Fruit fly (Drosophila melanogaster) whole organism, embryonic: ENCODE results near the gene CG34330.

Experiments used
- Atf3 ChIP-seq: fragments of 200-800 bp; sonication (Bioruptor generic); optimal IDR thresholded peaks from 3 replicates; lab custom pipeline; 2016; ENCODE audit warnings: missing biosample characterization, missing genetic modification characterization
- Awh ChIP-seq: fragments of 200-800 bp; sonication (Bioruptor generic); IDR thresholded peaks from 2 replicates; pipeline ENCODE4, ENCODE4 v1.3.6; 2022; ENCODE audit warnings: missing biosample characterization, missing genetic modification characterization
- Bdp1 ChIP-seq: fragments of 200-800 bp; sonication (Bioruptor generic); optimal IDR thresholded peaks from 3 replicates; lab custom pipeline; 2016; ENCODE audit warnings: missing biosample characterization, missing genetic modification characterization
- CG12071 ChIP-seq: fragments of 200-800 bp; sonication (Bioruptor generic); optimal IDR thresholded peaks from 3 replicates; lab custom pipeline; 2018; ENCODE audit warnings: missing biosample characterization, mild to moderate bottlenecking, missing genetic modification characterization
- CG13287 ChIP-seq: fragments of 200-800 bp; sonication (Bioruptor generic); IDR thresholded peaks from 2 replicates; pipeline ENCODE4 v1.3.6; 2022; ENCODE audit warnings: missing biosample characterization, missing genetic modification characterization; ENCODE audit not compliant: partially characterized antibody
- CG15011 ChIP-seq: fragments of 200-800 bp; sonication (Bioruptor generic); optimal IDR thresholded peaks from 3 replicates; lab custom pipeline; 2018; ENCODE audit warnings: missing biosample characterization, mild to moderate bottlenecking, missing genetic modification characterization
- CG1529 ChIP-seq: fragments of 200-800 bp; sonication (Bioruptor generic); optimal IDR thresholded peaks from 3 replicates; lab custom pipeline; 2018; ENCODE audit warnings: missing biosample characterization, missing genetic modification characterization
- CG15514 ChIP-seq: fragments of 200-800 bp; sonication (Bioruptor generic); optimal IDR thresholded peaks from 3 replicates; lab custom pipeline; 2017; ENCODE audit warnings: missing biosample characterization, missing genetic modification characterization, mild to moderate bottlenecking, moderate library complexity, missing genetic modification reagents
- CG17361 ChIP-seq: fragments of 200-800 bp; sonication (Bioruptor generic); IDR thresholded peaks from 3 replicates; pipeline ENCODE4 v1.3.6; 2022; ENCODE audit warnings: missing biosample characterization, missing genetic modification characterization
- CG18011 ChIP-seq: fragments of 200-800 bp; sonication (Bioruptor generic); optimal IDR thresholded peaks from 2 replicates; lab custom pipeline; 2017; ENCODE audit warnings: missing biosample characterization, missing genetic modification characterization, mild to moderate bottlenecking, moderate library complexity, missing genotype
- CG2116 ChIP-seq: fragments of 200-800 bp; sonication (Bioruptor generic); optimal IDR thresholded peaks from 3 replicates; lab custom pipeline; 2018; ENCODE audit warnings: missing biosample characterization, mild to moderate bottlenecking, missing genetic modification characterization
- CG2712 ChIP-seq: fragments of 200-800 bp; optimal IDR thresholded peaks from 3 replicates; lab custom pipeline; 2019; ENCODE audit warnings: missing biosample characterization, mild to moderate bottlenecking, missing genetic modification characterization, moderate library complexity
- CG2889 ChIP-seq: fragments of 200-800 bp; sonication (Bioruptor generic); IDR thresholded peaks from 3 replicates; pipeline ENCODE4 v1.3.6; 2022; ENCODE audit warnings: missing biosample characterization, missing genetic modification characterization
- CG3995 ChIP-seq: fragments of 200-800 bp; sonication (Bioruptor generic); optimal IDR thresholded peaks from 3 replicates; lab custom pipeline; 2016; ENCODE audit warnings: missing biosample characterization, missing genetic modification characterization
- CG4617 ChIP-seq: fragments of 200-800 bp; sonication (Bioruptor generic); optimal IDR thresholded peaks from 3 replicates; lab custom pipeline; 2016; ENCODE audit warnings: missing biosample characterization, missing genetic modification characterization, borderline replicate concordance
- CG6683 ChIP-seq: fragments of 200-800 bp; sonication (Bioruptor generic); optimal IDR thresholded peaks from 2 replicates; lab custom pipeline; 2017; ENCODE audit warnings: missing biosample characterization, mild to moderate bottlenecking, missing genetic modification characterization, missing genetic modification reagents
- CG7963 ChIP-seq: fragments of 200-800 bp; sonication (Bioruptor generic); IDR thresholded peaks from 3 replicates; pipeline ENCODE4 v1.3.6; 2022; ENCODE audit warnings: missing biosample characterization, missing genetic modification characterization; ENCODE audit not compliant: partially characterized antibody
- CG9437 ChIP-seq: fragments of 200-800 bp; sonication (Bioruptor generic); optimal IDR thresholded peaks from 2 replicates; lab custom pipeline; 2018; ENCODE audit warnings: missing biosample characterization, mild to moderate bottlenecking, missing genetic modification characterization
- CG9609 ChIP-seq: fragments of 200-800 bp; sonication (Bioruptor generic); optimal IDR thresholded peaks from 3 replicates; lab custom pipeline; 2016; ENCODE audit warnings: missing biosample characterization, missing genetic modification characterization
- Camta ChIP-seq: fragments of 200-800 bp; sonication (Bioruptor generic); optimal IDR thresholded peaks from 2 replicates; lab custom pipeline; 2016; ENCODE audit warnings: missing biosample characterization, missing genetic modification characterization
- Dp ChIP-seq: fragments of 200-800 bp; sonication (Bioruptor generic); optimal IDR thresholded peaks from 2 replicates; lab custom pipeline; 2018; ENCODE audit warnings: missing biosample characterization, mild to moderate bottlenecking, missing genetic modification characterization, moderate library complexity
- Ets65A ChIP-seq: fragments of 200-800 bp; sonication (Bioruptor generic); peaks from one replicate; lab custom pipeline; 2016; ENCODE audit warnings: missing biosample characterization, missing genetic modification characterization
- Fer2 ChIP-seq: fragments of 200-800 bp; sonication (Bioruptor generic); optimal IDR thresholded peaks from 2 replicates; lab custom pipeline; 2018; ENCODE audit warnings: missing biosample characterization, mild to moderate bottlenecking, missing genetic modification characterization, moderate library complexity
- HHEX ChIP-seq: fragments of 200-800 bp; sonication (Bioruptor generic); optimal IDR thresholded peaks from 3 replicates; lab custom pipeline; 2017; ENCODE audit warnings: missing biosample characterization, mild to moderate bottlenecking, missing genetic modification characterization, missing genetic modification reagents
- Hmx ChIP-seq: fragments of 200-800 bp; sonication (Bioruptor generic); optimal IDR thresholded peaks from 2 replicates; lab custom pipeline; 2016; ENCODE audit warnings: missing biosample characterization, missing genetic modification characterization
- Jarid2 ChIP-seq: fragments of 200-800 bp; sonication (Bioruptor generic); optimal IDR thresholded peaks from 3 replicates; lab custom pipeline; 2017; ENCODE audit warnings: mild to moderate bottlenecking, missing biosample characterization, missing genetic modification reagents, missing genetic modification characterization
- Mes4 ChIP-seq: fragments of 200-800 bp; sonication (Bioruptor generic); optimal IDR thresholded peaks from 2 replicates; lab custom pipeline; 2016; ENCODE audit warnings: missing biosample characterization, missing genetic modification characterization
- NK7.1 ChIP-seq: fragments of 200-800 bp; sonication (Bioruptor generic); optimal IDR thresholded peaks from 3 replicates; lab custom pipeline; 2016; ENCODE audit warnings: missing biosample characterization, missing genetic modification characterization
- Nf-YC ChIP-seq: fragments of 200-800 bp; optimal IDR thresholded peaks from 3 replicates; lab custom pipeline; 2019; ENCODE audit warnings: missing biosample characterization, mild to moderate bottlenecking, missing genetic modification characterization, moderate library complexity
- Side ChIP-seq: fragments of 200-800 bp; sonication (Bioruptor generic); optimal IDR thresholded peaks from 2 replicates; lab custom pipeline; 2016; ENCODE audit warnings: missing biosample characterization, missing genetic modification characterization
- ap ChIP-seq: fragments of 200-800 bp; sonication (Bioruptor generic); IDR thresholded peaks from 2 replicates; pipeline ENCODE4 v1.3.6; 2022; ENCODE audit warnings: missing biosample characterization, missing genetic modification characterization
- ara ChIP-seq: fragments of 200-800 bp; sonication (Bioruptor generic); IDR thresholded peaks from 2 replicates; pipeline ENCODE4 v1.3.6; 2022; ENCODE audit warnings: missing biosample characterization, missing genetic modification characterization
- br ChIP-seq: fragments of >200 bp; optimal IDR thresholded peaks from 2 replicates; lab custom pipeline; 2017
- cg ChIP-seq: fragments of 200-800 bp; sonication (Bioruptor generic); optimal IDR thresholded peaks from 3 replicates; lab custom pipeline; 2019; ENCODE audit warnings: missing biosample characterization, mild to moderate bottlenecking, missing genetic modification characterization, moderate library complexity
- corto ChIP-seq: fragments of 200-800 bp; sonication (Bioruptor generic); optimal IDR thresholded peaks from 2 replicates; lab custom pipeline; 2016; ENCODE audit warnings: missing biosample characterization, mild to moderate bottlenecking, missing genetic modification characterization, moderate library complexity
- dm ChIP-seq: fragments of 200-800 bp; sonication (Bioruptor generic); optimal IDR thresholded peaks from 3 replicates; lab custom pipeline; 2016; ENCODE audit warnings: missing biosample characterization, missing genetic modification characterization
- ewg ChIP-seq: fragments of 200-800 bp; sonication (Bioruptor generic); optimal IDR thresholded peaks from 3 replicates; lab custom pipeline; 2017; ENCODE audit warnings: mild to moderate bottlenecking, missing biosample characterization, missing genetic modification reagents, missing genetic modification characterization
- ftz-f1 ChIP-seq: fragments of 200-800 bp; sonication (Bioruptor generic); optimal IDR thresholded peaks from 2 replicates; lab custom pipeline; 2016; ENCODE audit warnings: missing biosample characterization, missing genetic modification characterization
- jumu ChIP-seq: fragments of 200-800 bp; sonication (Bioruptor generic); optimal IDR thresholded peaks from 3 replicates; lab custom pipeline; 2016; ENCODE audit warnings: missing biosample characterization, missing genetic modification characterization
- p53 ChIP-seq: fragments of 200-800 bp; sonication (Bioruptor generic); optimal IDR thresholded peaks from 2 replicates; lab custom pipeline; 2016; ENCODE audit warnings: missing biosample characterization, missing genetic modification characterization
- pb ChIP-seq: fragments of 200-800 bp; sonication (Bioruptor generic); optimal IDR thresholded peaks from 3 replicates; lab custom pipeline; 2016; ENCODE audit warnings: missing biosample characterization, missing genetic modification characterization
- phol ChIP-seq: fragments of 200-800 bp; sonication (Bioruptor generic); optimal IDR thresholded peaks from 3 replicates; lab custom pipeline; 2018; ENCODE audit warnings: missing biosample characterization, mild to moderate bottlenecking, missing genetic modification characterization, moderate library complexity
- psq ChIP-seq: fragments of 200-800 bp; sonication (Bioruptor generic); optimal IDR thresholded peaks from 2 replicates; lab custom pipeline; 2017; ENCODE audit warnings: missing biosample characterization, missing genetic modification characterization
- row ChIP-seq: fragments of 200-800 bp; sonication (Bioruptor generic); IDR thresholded peaks from 3 replicates; pipeline ENCODE4 v1.3.6; 2022; ENCODE audit warnings: missing biosample characterization, missing genetic modification characterization
- shn ChIP-seq: fragments of 200-800 bp; sonication (Bioruptor generic); optimal IDR thresholded peaks from 3 replicates; lab custom pipeline; 2016; ENCODE audit warnings: missing biosample characterization, missing genetic modification characterization
- slou ChIP-seq: fragments of 200-800 bp; sonication (Bioruptor generic); optimal IDR thresholded peaks from 3 replicates; lab custom pipeline; 2016; ENCODE audit warnings: missing biosample characterization, missing genetic modification characterization
- sug ChIP-seq: fragments of 200-800 bp; optimal IDR thresholded peaks from 2 replicates; lab custom pipeline; 2019; ENCODE audit warnings: missing biosample characterization, mild to moderate bottlenecking, missing genetic modification characterization, moderate library complexity
- tap ChIP-seq: fragments of 200-800 bp; optimal IDR thresholded peaks from 3 replicates; lab custom pipeline; 2019; ENCODE audit warnings: missing biosample characterization, mild to moderate bottlenecking, missing genetic modification characterization, moderate library complexity
- wek ChIP-seq: fragments of 200-800 bp; sonication (Bioruptor generic); optimal IDR thresholded peaks from 3 replicates; lab custom pipeline; 2018; ENCODE audit warnings: missing biosample characterization, mild to moderate bottlenecking, missing genetic modification characterization, moderate library complexity

CG34330 gene

dm6 chrX:19068873-19069272 is at the start of gene CG34330:
Gene CG34330 (minus strand): TSS chrX:19068973.
- no peak for TF ChIP-seq CG6683 (GFP tag; lab: Kevin White, UChicago)
- peak; percentile 55 for TF ChIP-seq Ets65A
- TF ChIP-seq Fer2 (tag; lab: Kevin White, UChicago): no peak

- TF ChIP-seq sug (tag; lab: Kevin White, UChicago) (peak; percentile 49), psq (GFP tag; lab: Kevin White, UChicago) (no peak), CG1529 (GFP tag; lab: Kevin White, UChicago) (no peak), slou (peak; percentile 28), phol (peak; percentile 62), CG9437 (GFP tag; lab: Kevin White, UChicago) (peak; percentile 38), CG3995 (GFP tag; lab: Kevin White, UChicago) (no peak), Bdp1 (GFP tag; lab: Kevin White, UChicago) (no peak), shn (peak; percentile 17), ewg (peak; percentile 10), Atf3 (GFP tag; lab: Kevin White, UChicago) (no peak), corto (no peak), wek (GFP tag; lab: Kevin White, UChicago) (no peak), ftz-f1 (GFP tag; lab: Kevin White, UChicago) (no peak), jumu (GFP tag; lab: Kevin White, UChicago) (no peak), CG17361 (GFP tag; lab: Robert Waterston, UW) (peak; percentile 55), CG2889 (GFP tag; lab: Robert Waterston, UW) (no peak), ap (GFP tag; lab: Robert Waterston, UW) (no peak), pb (no peak), CG18011 (GFP tag; lab: Kevin White, UChicago) (no peak), CG13287 (GFP tag; lab: Robert Waterston, UW) (no peak), CG9609 (GFP tag; lab: Kevin White, UChicago) (no peak), CG2712 (tag; lab: Kevin White, UChicago) (peak; percentile 39), Camta (GFP tag; lab: Kevin White, UChicago) (no peak), tap (tag; lab: Kevin White, UChicago) (peak; percentile 23), CG2116 (no peak), cg (GFP tag; lab: Kevin White, UChicago) (peak; percentile 11), dm (no peak), br (lab: Kevin White, UChicago) (no peak), ara (no peak), CG15514 (peak; percentile 9), Mes4 (GFP tag; lab: Kevin White, UChicago) (no peak), HHEX (peak; percentile 49), Nf-YC (peak; percentile 7), CG12071 (GFP tag; lab: Kevin White, UChicago) (no peak), Awh (GFP tag; lab: Robert Waterston, UW) (no peak), Jarid2 (GFP tag; lab: Kevin White, UChicago) (peak; percentile 14), p53 (GFP tag; lab: Kevin White, UChicago) (no peak), CG7963 (no peak), CG4617 (GFP tag; lab: Kevin White, UChicago) (no peak), CG15011 (GFP tag; lab: Kevin White, UChicago) (no peak), row (peak; percentile 54), Dp (GFP tag; lab: Kevin White, UChicago) (no peak), Hmx (no peak), NK7.1 (GFP tag; lab: Kevin White, UChicago) (no peak), Side (GFP tag; lab: Kevin White, UChicago) (no peak)
Observed at dm6 chrX:19106842-19107557, 38.2 kb upstream of the CG34330 start.
